Worm (Caenorhabditis elegans): ENCODE measurements around the gene Y17G9B.8.
A peak's percentile ranks its signal among the peaks of the same experiment; 100 is the strongest.

Y17G9B.8 gene

ce11 chrIV:4776001-4776400 lies 17.4 kb upstream of the Y17G9B.8 start, which contains the start of gene R11E3.19:
R11E3.19 (minus strand) TSS chrIV:4776101.
- no peak for TF ChIP-seq arid-1 (GFP tag; conservative IDR thresholded peaks at IDR 0.05)
- TF ChIP-seq nhr-11 (tag; optimal IDR thresholded peaks at IDR 0.05): no peak
- no peak for TF ChIP-seq snpc-1.2 (GFP tag; IDR thresholded peaks at IDR 0.05)
- TF ChIP-seq mxl-2 (GFP tag; conservative IDR thresholded peaks at IDR 0.05): no peak
- no peak for TF ChIP-seq ceh-44 (GFP tag; IDR thresholded peaks at IDR 0.05)
- no peak for TF ChIP-seq F49E8.2 (tag; optimal IDR thresholded peaks at IDR 0.05; ENCODE audit: borderline replicate concordance)
- no peak for TF ChIP-seq lir-3 (tag; optimal IDR thresholded peaks at IDR 0.05)
- TF ChIP-seq duxl-1 (tag; optimal IDR thresholded peaks at IDR 0.05; ENCODE audit: poor library complexity): no peak

- TF ChIP-seq ztf-7 (tag; optimal IDR thresholded peaks at IDR 0.05) (no peak), pqm-1 (tag; optimal IDR thresholded peaks at IDR 0.05) (peak; percentile 28)
These were observed 13.2 kb upstream of the Y17G9B.8 start, which contains the start of gene R11E3.2 for ce11 chrIV:4771792-4772191. R11E3.2 (plus strand) TSS chrIV:4772092.

ce11 chrIV:4764422-4764821 lies 5.8 kb upstream of the Y17G9B.8 start, which contains the start of gene npp-26:
npp-26 (plus strand) TSS chrIV:4764722.
- TF ChIP-seq madf-5 (GFP tag; IDR thresholded peaks at IDR 0.05) (no peak), ceh-20 (GFP tag; IDR thresholded peaks at IDR 0.05) (no peak), mxl-3 (GFP tag; optimal IDR thresholded peaks at IDR 0.05) (no peak), hif-1 (tag; optimal IDR thresholded peaks at IDR 0.05) (no peak), spr-3 (GFP tag; optimal IDR thresholded peaks at IDR 0.05) (no peak), nhr-76 (tag; optimal IDR thresholded peaks at IDR 0.05) (no peak), unc-62 (GFP tag; optimal IDR thresholded peaks at IDR 0.05 in 1 of 2) (peak in 1 of 2 experiments; percentile 14), unc-62 (tag; optimal IDR thresholded peaks at IDR 0.05) (no peak)

- no peak for TF ChIP-seq dve-1 (tag; optimal IDR thresholded peaks at IDR 0.05; ENCODE audit: insufficient read depth)
These were observed 5.2 kb upstream of the Y17G9B.8 start, which contains the start of gene Y17G9B.2 for ce11 chrIV:4763844-4764243. Y17G9B.2 (plus strand) TSS chrIV:4764144.

ce11 chrIV:4762990-4763545 lies 4.4 kb upstream of the Y17G9B.8 start:
- TF ChIP-seq lin-38 (GFP tag; IDR thresholded peaks at IDR 0.05) (peak; percentile 83), snpc-1.2 (GFP tag; IDR thresholded peaks at IDR 0.05) (0 out of 2 replicates have a peak, but pooled peaks have one; percentile 34)

ce11 chrIV:4760378-4761084 lies 1.9 kb upstream of the Y17G9B.8 start, which contains the start of the genes memi-1 and cyp-31A3:
memi-1 (minus strand) TSS chrIV:4760428.
cyp-31A3 (plus strand) TSS chrIV:4761049.
- TF ChIP-seq F49E8.2 (tag; optimal IDR thresholded peaks at IDR 0.05; ENCODE audit: borderline replicate concordance) (peak; percentile 77), aha-1 (tag) (no peak), dve-1 (tag; optimal IDR thresholded peaks at IDR 0.05; ENCODE audit: insufficient read depth) (no peak), snpc-1.2 (GFP tag; IDR thresholded peaks at IDR 0.05) (peak; percentile 86), mxl-3 (GFP tag; optimal IDR thresholded peaks at IDR 0.05) (no peak), mdl-1 (tag; optimal IDR thresholded peaks at IDR 0.05) (no peak), lsy-2 (tag; optimal IDR thresholded peaks at IDR 0.05) (peak in 1 of 2 experiments; percentile 25), ctbp-1 (GFP tag; IDR thresholded peaks at IDR 0.05) (no peak), unc-130 (GFP tag; optimal IDR thresholded peaks at IDR 0.05) (peak; percentile 2), lin-38 (GFP tag; IDR thresholded peaks at IDR 0.05) (peak; percentile 61)

All from whole organism, L4 larva.